Worm (Caenorhabditis elegans) whole organism, L4 larva: ENCODE measurements around the gene oac-15.

Experiments used
- F49E8.2 ChIP-seq: sonication (generic microtip); optimal IDR thresholded peaks from 2 replicates; lab custom pipeline; 2016; ENCODE audit warnings: missing compliant biosample characterization, mild to moderate bottlenecking, missing genetic modification characterization, borderline replicate concordance
- R02D3.7 ChIP-seq: fragments of 150-350 bp; sonication (generic microtip); optimal IDR thresholded peaks from 3 replicates; lab custom pipeline; 2014; ENCODE audit warnings: missing biosample characterization, missing genetic modification characterization
- aly-2 ChIP-seq: sonication (generic microtip); optimal IDR thresholded peaks from 2 replicates; lab custom pipeline; 2018; ENCODE audit warnings: missing biosample characterization, missing genetic modification characterization
- ctbp-1 ChIP-seq: fragments of 200-800 bp; sonication (Bioruptor generic); IDR thresholded peaks from 2 replicates; pipeline ENCODE4 v1.3.6; 2022; ENCODE audit warnings: missing genetic modification reagents, missing genetic modification characterization, missing compliant biosample characterization
- lin-15B ChIP-seq: fragments of 150-350 bp; sonication (generic microtip); optimal IDR thresholded peaks from 3 replicates; lab custom pipeline; 2014; ENCODE audit warnings: missing biosample characterization, missing genetic modification characterization
- lin-39 ChIP-seq: fragments of 150-350 bp; optimal IDR thresholded peaks from 2 replicates; lab custom pipeline; 2014; ENCODE audit warnings: missing biosample characterization, missing genetic modification reagents, missing genetic modification characterization
- pha-4 ChIP-seq, 2 experiments: fragments of 150-350 bp in 1 of 2; fragments of 200-800 bp in 1 of 2; sonication (Bioruptor generic) in 1 of 2; IDR thresholded peaks in 1 of 2; optimal IDR thresholded peaks in 1 of 2; 2 replicates each; pipeline versions ENCODE4 v1.3.6 to Lab custom; 2014 to 2022; ENCODE audit warnings: missing genetic modification characterization in 2 of 2, missing genetic modification reagents in 2 of 2, missing biosample characterization in 1 of 2, missing compliant biosample characterization in 1 of 2
- unc-39 ChIP-seq: sonication (generic microtip); optimal IDR thresholded peaks from 2 replicates; lab custom pipeline; 2017; ENCODE audit warnings: missing biosample characterization, missing genetic modification characterization

DNA sequence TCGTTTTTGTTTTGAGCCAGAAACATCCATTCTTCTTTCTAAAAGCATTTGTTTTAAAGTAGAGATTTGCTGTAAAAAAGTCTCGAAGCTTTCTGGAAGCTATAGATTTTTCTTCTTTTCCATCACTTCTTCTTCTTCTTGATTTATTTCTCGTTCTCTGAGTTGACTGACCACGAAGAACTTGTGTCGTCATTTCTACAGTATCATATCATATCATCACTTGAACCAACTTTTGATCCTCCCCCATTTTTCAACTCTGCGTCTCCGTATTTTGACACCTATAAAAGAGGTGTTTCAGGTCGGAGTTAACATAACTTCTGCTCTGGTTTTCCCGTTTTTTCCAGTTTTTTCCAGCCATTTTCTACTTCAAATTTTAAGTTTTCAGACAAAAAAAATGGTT is 4.8 kb upstream of the oac-15 start, which contains the start of gene F11A5.9:
- no peak for TF ChIP-seq pha-4 (GFP tag; IDR thresholded peaks at IDR 0.05; lab: Robert Waterston, UW)
- no peak for TF ChIP-seq pha-4 (tag; optimal IDR thresholded peaks at IDR 0.05; lab: Kevin White, UChicago)
- TF ChIP-seq ctbp-1 (GFP tag; lab: Robert Waterston, UW): no peak
- no peak for TF ChIP-seq R02D3.7
- TF ChIP-seq F49E8.2 (tag; lab: Kevin White, UChicago): no peak
- no peak for TF ChIP-seq lin-39
- no peak for TF ChIP-seq lin-15B (tag; lab: Kevin White, UChicago)
- TF ChIP-seq aly-2 (tag; lab: Kevin White, UChicago): no peak
- TF ChIP-seq unc-39 (tag; lab: Kevin White, UChicago): no peak
